Fruit fly (Drosophila melanogaster) whole organism, embryonic: ENCODE data around the gene sv.

ENCODE experiments used
- ATbp ChIP-seq: fragments of 200-800 bp; sonication (Bioruptor generic); optimal IDR thresholded peaks from 2 replicates; lab custom pipeline; 2017; ENCODE audit warnings: missing biosample characterization, mild to moderate bottlenecking, missing genetic modification characterization, missing genetic modification reagents
- Adf1 ChIP-seq: fragments of 200-800 bp; sonication (Bioruptor generic); IDR thresholded peaks from 2 replicates; pipeline ENCODE4 v1.3.6; 2022; ENCODE audit warnings: missing biosample characterization, missing genetic modification characterization
- C15 ChIP-seq: fragments of 200-800 bp; sonication (Bioruptor generic); IDR thresholded peaks from 3 replicates; pipeline ENCODE4 v1.3.6; 2022; ENCODE audit warnings: missing biosample characterization, missing genetic modification characterization
- CG13123 ChIP-seq: fragments of 200-800 bp; sonication (Bioruptor generic); optimal IDR thresholded peaks from 2 replicates; lab custom pipeline; 2016; ENCODE audit warnings: missing biosample characterization, missing genetic modification characterization
- CG13775 ChIP-seq: fragments of 200-800 bp; sonication (Bioruptor generic); optimal IDR thresholded peaks from 3 replicates; lab custom pipeline; 2017; ENCODE audit warnings: missing biosample characterization, mild to moderate bottlenecking, missing genetic modification characterization
- CG15269 ChIP-seq: fragments of 200-800 bp; sonication (Bioruptor generic); optimal IDR thresholded peaks from 2 replicates; lab custom pipeline; 2018; ENCODE audit warnings: missing biosample characterization, mild to moderate bottlenecking, missing genetic modification characterization, moderate library complexity
- CG1529 ChIP-seq: fragments of 200-800 bp; sonication (Bioruptor generic); optimal IDR thresholded peaks from 3 replicates; lab custom pipeline; 2018; ENCODE audit warnings: missing biosample characterization, missing genetic modification characterization
- CG15479 ChIP-seq: fragments of 200-800 bp; sonication (Bioruptor generic); optimal IDR thresholded peaks from 3 replicates; lab custom pipeline; 2019; ENCODE audit warnings: missing biosample characterization, mild to moderate bottlenecking, missing genetic modification characterization, moderate library complexity
- CG16813 ChIP-seq: fragments of 200-800 bp; sonication (Bioruptor generic); IDR thresholded peaks from 3 replicates; pipeline ENCODE4 v1.3.6; 2022; ENCODE audit warnings: missing biosample characterization, missing genetic modification characterization; ENCODE audit not compliant: partially characterized antibody
- CG31224 ChIP-seq: fragments of 200-800 bp; sonication (Bioruptor generic); IDR thresholded peaks from 2 replicates; pipeline ENCODE4 v1.3.6; 2022; ENCODE audit warnings: missing biosample characterization, missing genetic modification characterization
- CG34422 ChIP-seq: fragments of 200-800 bp; sonication (Bioruptor generic); IDR thresholded peaks from 3 replicates; pipeline ENCODE4 v1.3.6; 2022; ENCODE audit warnings: missing biosample characterization, missing genetic modification characterization
- CG42726 ChIP-seq: fragments of 200-800 bp; sonication (Bioruptor generic); IDR thresholded peaks from 2 replicates; pipeline ENCODE4 v1.3.6; 2022; ENCODE audit warnings: missing biosample characterization, missing genetic modification characterization; ENCODE audit not compliant: partially characterized antibody
- CG4617 ChIP-seq: fragments of 200-800 bp; sonication (Bioruptor generic); optimal IDR thresholded peaks from 3 replicates; lab custom pipeline; 2016; ENCODE audit warnings: missing biosample characterization, missing genetic modification characterization, borderline replicate concordance
- CG5245 ChIP-seq: fragments of 200-800 bp; sonication (Bioruptor generic); optimal IDR thresholded peaks from 3 replicates; lab custom pipeline; 2016; ENCODE audit warnings: missing biosample characterization, missing genetic modification characterization
- CG6654 ChIP-seq: fragments of 200-800 bp; sonication (Bioruptor generic); optimal IDR thresholded peaks from 2 replicates; lab custom pipeline; 2017; ENCODE audit warnings: missing biosample characterization, mild to moderate bottlenecking, missing genetic modification characterization
- CG8089 ChIP-seq: fragments of 200-800 bp; sonication (Bioruptor generic); optimal IDR thresholded peaks from 3 replicates; lab custom pipeline; 2016; ENCODE audit warnings: missing biosample characterization, missing genetic modification characterization
- CG8290 ChIP-seq, 3 experiments: fragments of 200-800 bp; sonication (Bioruptor generic); optimal IDR thresholded peaks; 2 replicates each; lab custom pipeline; 2016 to 2019; ENCODE audit warnings: missing biosample characterization in 3 of 3, missing genetic modification characterization in 3 of 3, mild to moderate bottlenecking in 2 of 3, moderate library complexity in 1 of 3
- CG9437 ChIP-seq: fragments of 200-800 bp; sonication (Bioruptor generic); optimal IDR thresholded peaks from 2 replicates; lab custom pipeline; 2018; ENCODE audit warnings: missing biosample characterization, mild to moderate bottlenecking, missing genetic modification characterization
- Dip2 ChIP-seq: fragments of 200-800 bp; sonication (Bioruptor generic); IDR thresholded peaks from 2 replicates; pipeline ENCODE4 v1.3.6; 2022; ENCODE audit warnings: missing biosample characterization, missing genetic modification characterization
- Dp ChIP-seq: fragments of 200-800 bp; sonication (Bioruptor generic); optimal IDR thresholded peaks from 2 replicates; lab custom pipeline; 2018; ENCODE audit warnings: missing biosample characterization, mild to moderate bottlenecking, missing genetic modification characterization, moderate library complexity
- H2.0 ChIP-seq: fragments of 200-800 bp; sonication (Bioruptor generic); IDR thresholded peaks from 2 replicates; pipeline ENCODE4 v1.3.6; 2022; ENCODE audit warnings: missing biosample characterization, missing genetic modification characterization
- HLH3B ChIP-seq: fragments of 200-800 bp; sonication (Bioruptor generic); IDR thresholded peaks from 2 replicates; pipeline ENCODE4 v1.3.6; 2022; ENCODE audit warnings: missing biosample characterization, missing genetic modification characterization
- HLHmδ ChIP-seq: fragments of 200-800 bp; sonication (Bioruptor generic); optimal IDR thresholded peaks from 2 replicates; lab custom pipeline; 2018; ENCODE audit warnings: missing biosample characterization, mild to moderate bottlenecking, missing genetic modification characterization, moderate library complexity
- Hey ChIP-seq: fragments of 200-800 bp; sonication (Bioruptor generic); optimal IDR thresholded peaks from 3 replicates; lab custom pipeline; 2018; ENCODE audit warnings: missing biosample characterization, mild to moderate bottlenecking, missing genetic modification characterization
- Hr78 ChIP-seq, 2 experiments: fragments of 200-800 bp in 1 of 2; fragments of >200 bp in 1 of 2; sonication (Bioruptor generic) in 1 of 2; optimal IDR thresholded peaks; 2 replicates each; lab custom pipeline; 2017 to 2019; ENCODE audit warnings: missing biosample characterization in 2 of 2, missing genetic modification characterization in 2 of 2, mild to moderate bottlenecking in 1 of 2, moderate library complexity in 1 of 2
- Kr ChIP-seq: fragments of 200-800 bp; sonication (Bioruptor generic); optimal IDR thresholded peaks from 2 replicates; lab custom pipeline; 2017; ENCODE audit warnings: missing biosample characterization, mild to moderate bottlenecking, missing genetic modification characterization
- Mad ChIP-seq: fragments of 200-800 bp; sonication (Bioruptor generic); optimal IDR thresholded peaks from 2 replicates; lab custom pipeline; 2016; ENCODE audit warnings: missing biosample characterization, missing genetic modification characterization
- Mes4 ChIP-seq: fragments of 200-800 bp; sonication (Bioruptor generic); optimal IDR thresholded peaks from 2 replicates; lab custom pipeline; 2016; ENCODE audit warnings: missing biosample characterization, missing genetic modification characterization
- Myb ChIP-seq: fragments of 200-800 bp; sonication (Bioruptor generic); optimal IDR thresholded peaks from 2 replicates; lab custom pipeline; 2016; ENCODE audit warnings: missing biosample characterization, missing genetic modification characterization
- Neu2 ChIP-seq: fragments of 200-800 bp; sonication (Bioruptor generic); optimal IDR thresholded peaks from 3 replicates; lab custom pipeline; 2016; ENCODE audit warnings: missing biosample characterization, missing genetic modification characterization, borderline replicate concordance
- Ravus ChIP-seq: fragments of 200-800 bp; sonication (Bioruptor generic); IDR thresholded peaks from 2 replicates; pipeline ENCODE4 v1.3.6; 2022; ENCODE audit warnings: missing biosample characterization, missing genetic modification characterization
- Sin3A ChIP-seq: fragments of >200 bp; optimal IDR thresholded peaks from 2 replicates; lab custom pipeline; 2018
- Sry-β ChIP-seq: fragments of 200-800 bp; sonication (Bioruptor generic); optimal IDR thresholded peaks from 2 replicates; lab custom pipeline; 2018; ENCODE audit warnings: missing biosample characterization, mild to moderate bottlenecking, missing genetic modification characterization, moderate library complexity
- Stat92E ChIP-seq, 3 experiments: fragments of >200 bp in 2 of 3; fragments of 200-800 bp in 1 of 3; sonication (Bioruptor generic) in 1 of 3; optimal IDR thresholded peaks; 2 replicates each; lab custom pipeline; 2017 to 2019; ENCODE audit warnings: missing biosample characterization in 3 of 3, missing genetic modification characterization in 3 of 3, mild to moderate bottlenecking in 1 of 3, moderate library complexity in 1 of 3
- ato ChIP-seq: fragments of 200-800 bp; sonication (Bioruptor generic); IDR thresholded peaks from 2 replicates; pipeline ENCODE4 v1.3.6; 2022; ENCODE audit warnings: missing biosample characterization, missing genetic modification characterization; ENCODE audit not compliant: partially characterized antibody
- bsh ChIP-seq, 2 experiments: fragments of 200-800 bp; sonication (Bioruptor generic); optimal IDR thresholded peaks; 2 replicates each; lab custom pipeline; 2017 to 2018; ENCODE audit warnings: mild to moderate bottlenecking in 2 of 2, missing biosample characterization in 2 of 2, missing genetic modification characterization in 2 of 2, moderate library complexity in 1 of 2
- danr ChIP-seq: fragments of 200-800 bp; sonication (Bioruptor generic); IDR thresholded peaks from 2 replicates; pipeline ENCODE4 v1.3.6; 2022; ENCODE audit warnings: missing biosample characterization, missing genetic modification characterization
- fru ChIP-seq: fragments of >200 bp; optimal IDR thresholded peaks from 2 replicates; lab custom pipeline; 2017
- ham ChIP-seq: fragments of 200-800 bp; sonication (Bioruptor generic); IDR thresholded peaks from 2 replicates; pipeline ENCODE4 v1.3.6; 2022; ENCODE audit warnings: missing biosample characterization, missing genetic modification characterization
- nerfin-1 ChIP-seq: fragments of 200-800 bp; sonication (Bioruptor generic); optimal IDR thresholded peaks from 3 replicates; lab custom pipeline; 2019; ENCODE audit warnings: missing biosample characterization, mild to moderate bottlenecking, missing genetic modification characterization, moderate library complexity
- odd ChIP-seq: fragments of 200-800 bp; sonication (Bioruptor generic); optimal IDR thresholded peaks from 2 replicates; lab custom pipeline; 2017; ENCODE audit warnings: missing biosample characterization, mild to moderate bottlenecking, missing genetic modification characterization
- org-1 ChIP-seq: fragments of 200-800 bp; sonication (Bioruptor generic); optimal IDR thresholded peaks from 2 replicates; lab custom pipeline; 2017; ENCODE audit warnings: missing biosample characterization, missing genetic modification characterization
- sc ChIP-seq, 3 experiments: fragments of >200 bp in 2 of 3; fragments of 200-800 bp in 1 of 3; sonication (Bioruptor generic) in 1 of 3; optimal IDR thresholded peaks; 2 replicates in 2 of 3; 3 replicates in 1 of 3; lab custom pipeline; 2017; ENCODE audit warnings: mild to moderate bottlenecking in 1 of 3, missing biosample characterization in 1 of 3, missing genetic modification characterization in 1 of 3, missing genetic modification reagents in 1 of 3
- sens-2 ChIP-seq: fragments of 200-800 bp; sonication (Bioruptor generic); IDR thresholded peaks from 2 replicates; pipeline ENCODE4 v1.3.6; 2022; ENCODE audit warnings: missing biosample characterization, missing genetic modification characterization
- sim ChIP-seq: fragments of 200-800 bp; sonication (Bioruptor generic); IDR thresholded peaks from 2 replicates; pipeline ENCODE4 v1.3.6; 2022; ENCODE audit warnings: missing biosample characterization, missing genetic modification characterization
- sob ChIP-seq: fragments of 200-800 bp; sonication (Bioruptor generic); IDR thresholded peaks from 2 replicates; pipeline ENCODE4 v1.3.6; 2022; ENCODE audit warnings: missing biosample characterization, missing genetic modification characterization
- sr ChIP-seq: fragments of 200-800 bp; sonication (Bioruptor generic); IDR thresholded peaks from 3 replicates; pipeline ENCODE4 v1.3.6; 2022; ENCODE audit warnings: missing biosample characterization, missing genetic modification characterization
- tio ChIP-seq: fragments of 200-800 bp; sonication (Bioruptor generic); optimal IDR thresholded peaks from 2 replicates; lab custom pipeline; 2017; ENCODE audit warnings: missing biosample characterization, missing genetic modification characterization, inconsistent platforms
- tll ChIP-seq, 2 experiments: fragments of 200-800 bp in 1 of 2; fragments of >200 bp in 1 of 2; sonication (Bioruptor generic) in 1 of 2; optimal IDR thresholded peaks; 2 replicates each; lab custom pipeline; 2017 to 2019; ENCODE audit warnings: missing biosample characterization in 2 of 2, missing genetic modification characterization in 2 of 2, mild to moderate bottlenecking in 1 of 2, moderate library complexity in 1 of 2
- ttk ChIP-seq: fragments of 200-800 bp; sonication (Bioruptor generic); IDR thresholded peaks from 2 replicates; pipeline ENCODE4 v2.1.2; 2022; ENCODE audit warnings: missing biosample characterization, missing genetic modification characterization

The sv gene

DNA sequence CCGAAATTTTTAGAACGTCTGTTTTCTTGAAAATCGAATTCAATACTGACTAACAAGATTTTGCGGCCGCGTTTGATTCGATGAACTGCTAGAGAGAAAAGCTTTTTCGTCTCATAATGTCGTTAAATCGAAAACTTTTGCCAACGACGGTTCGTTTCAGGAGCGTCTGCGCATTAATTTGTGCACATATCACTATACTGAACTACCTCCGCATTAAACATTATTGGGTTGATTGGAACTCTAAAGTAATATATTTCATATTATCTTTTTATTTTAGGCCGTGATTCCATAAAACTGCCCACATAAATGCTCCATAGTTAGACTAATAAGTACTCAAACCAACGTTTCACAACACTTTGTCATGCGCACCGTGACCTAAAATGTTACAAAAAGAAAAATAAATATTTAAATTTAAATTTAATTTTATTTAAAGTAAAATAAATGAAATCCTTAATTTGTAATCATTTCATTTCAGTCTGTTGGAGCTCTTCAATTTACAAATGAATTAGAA, 34.9 kb upstream of the sv start, which contains the start of gene CaMKII (continued):
- TF ChIP-seq ATbp (GFP tag; lab: Kevin White, UChicago): no peak
- no peak for TF ChIP-seq Dip2
- no peak for TF ChIP-seq ham (GFP tag; lab: Robert Waterston, UW)
- TF ChIP-seq Hr78 (GFP tag; optimal IDR thresholded peaks at IDR 0.05; lab: Kevin White, UChicago): no peak
- TF ChIP-seq ato (GFP tag; lab: Robert Waterston, UW): no peak
- TF ChIP-seq Myb (GFP tag; lab: Kevin White, UChicago): no peak
- no peak for TF ChIP-seq CG6654 (GFP tag; lab: Kevin White, UChicago)
- TF ChIP-seq Mes4 (GFP tag; lab: Kevin White, UChicago): no peak
- no peak for TF ChIP-seq CG8089
- TF ChIP-seq Kr (GFP tag; lab: Kevin White, UChicago): no peak
- TF ChIP-seq CG15269 (tag; lab: Kevin White, UChicago): no peak
- no peak for TF ChIP-seq danr
- no peak for TF ChIP-seq sim
- no peak for TF ChIP-seq H2.0 (GFP tag; lab: Robert Waterston, UW)
- TF ChIP-seq CG31224 (GFP tag; lab: Robert Waterston, UW): no peak
- TF ChIP-seq sr (GFP tag; lab: Robert Waterston, UW): no peak
- peak; percentile 39 for TF ChIP-seq CG9437
- no peak for TF ChIP-seq sob (GFP tag; lab: Robert Waterston, UW)
- TF ChIP-seq tll (GFP tag; optimal IDR thresholded peaks at IDR 0.05; lab: Kevin White, UChicago): no peak
- no peak for TF ChIP-seq CG16813
- TF ChIP-seq CG4617 (GFP tag; lab: Kevin White, UChicago): no peak
- TF ChIP-seq CG8290 (GFP tag; optimal IDR thresholded peaks at IDR 0.05; lab: Kevin White, UChicago): peak; percentile 55
- TF ChIP-seq CG8290 (tag; optimal IDR thresholded peaks at IDR 0.05; lab: Kevin White, UChicago): no peak
- no peak for TF ChIP-seq CG15479 (GFP tag; lab: Kevin White, UChicago)
- no peak for TF ChIP-seq CG34422 (GFP tag; lab: Robert Waterston, UW)
- TF ChIP-seq C15 (GFP tag; lab: Robert Waterston, UW): no peak
- no peak for TF ChIP-seq Adf1 (GFP tag; lab: Robert Waterston, UW)
- TF ChIP-seq Sin3A (lab: Kevin White, UChicago): no peak
- TF ChIP-seq ttk (GFP tag; lab: Robert Waterston, UW): no peak
- peak; percentile 6; the same call in 1 of the 2 replicates for TF ChIP-seq HLH3B
- no peak for TF ChIP-seq Mad
- no peak for TF ChIP-seq CG13775 (GFP tag; lab: Kevin White, UChicago)
- no peak for TF ChIP-seq Neu2 (GFP tag; lab: Kevin White, UChicago)
- TF ChIP-seq CG13123 (GFP tag; lab: Kevin White, UChicago): no peak
- no peak for TF ChIP-seq org-1
- no peak for TF ChIP-seq fru (lab: Kevin White, UChicago)
- no peak for TF ChIP-seq CG42726 (GFP tag; lab: Robert Waterston, UW)
- TF ChIP-seq Hey (tag; lab: Kevin White, UChicago): no peak
- TF ChIP-seq Stat92E (GFP tag; optimal IDR thresholded peaks at IDR 0.05; lab: Kevin White, UChicago): no peak
- TF ChIP-seq bsh (GFP tag; optimal IDR thresholded peaks at IDR 0.05; lab: Kevin White, UChicago): peak in 1 of 2 experiments; percentile 50
- peak; percentile 17 for TF ChIP-seq odd (GFP tag; lab: Kevin White, UChicago)
- no peak for TF ChIP-seq HLHmδ
- no peak for TF ChIP-seq Sry-β (GFP tag; lab: Kevin White, UChicago)
- TF ChIP-seq nerfin-1 (tag; lab: Kevin White, UChicago): no peak
- no peak for TF ChIP-seq CG1529 (GFP tag; lab: Kevin White, UChicago)
- no peak for TF ChIP-seq CG5245 (GFP tag; lab: Kevin White, UChicago)
- no peak for TF ChIP-seq sens-2 (GFP tag; lab: Robert Waterston, UW)
- TF ChIP-seq Dp: peak; percentile 7
- no peak for TF ChIP-seq sc (optimal IDR thresholded peaks at IDR 0.05; lab: Kevin White, UChicago)
- no peak for TF ChIP-seq sc (GFP tag; optimal IDR thresholded peaks at IDR 0.05; lab: Kevin White, UChicago)
- no peak for TF ChIP-seq Ravus (GFP tag; lab: Robert Waterston, UW)
- TF ChIP-seq tio: no peak
